Fruit fly (Drosophila melanogaster) whole organism, prepupa: ENCODE data around the gene Prm.

ENCODE experiments used
- Blimp-1 ChIP-seq: fragments of 200-800 bp; sonication (Bioruptor generic); optimal IDR thresholded peaks from 3 replicates; lab custom pipeline; 2017; ENCODE audit warnings: missing biosample characterization, missing genetic modification characterization, mild to moderate bottlenecking, moderate library complexity, missing genetic modification reagents
- CG11294 ChIP-seq: fragments of 200-800 bp; sonication (Bioruptor generic); IDR thresholded peaks from 2 replicates; pipeline ENCODE4 v1.3.6; 2022; ENCODE audit warnings: missing biosample characterization, missing genetic modification characterization
- CG11762 ChIP-seq: fragments of 200-800 bp; sonication (Bioruptor generic); optimal IDR thresholded peaks from 3 replicates; lab custom pipeline; 2016; ENCODE audit warnings: missing biosample characterization, missing genetic modification characterization; ENCODE audit not compliant: insufficient read depth
- CG11902 ChIP-seq: fragments of 200-800 bp; sonication (Bioruptor generic); optimal IDR thresholded peaks from 3 replicates; lab custom pipeline; 2016; ENCODE audit warnings: missing biosample characterization, missing genetic modification characterization
- CG15336 ChIP-seq: fragments of 200-800 bp; sonication (Bioruptor generic); IDR thresholded peaks from 2 replicates; pipeline ENCODE4 v1.3.6; 2022; ENCODE audit warnings: missing biosample characterization, missing genetic modification characterization
- CG1621 ChIP-seq: fragments of 200-800 bp; sonication (Bioruptor generic); optimal IDR thresholded peaks from 3 replicates; lab custom pipeline; 2018; ENCODE audit warnings: missing biosample characterization, mild to moderate bottlenecking, missing genetic modification characterization
- CG3032 ChIP-seq: fragments of 200-800 bp; optimal IDR thresholded peaks from 2 replicates; lab custom pipeline; 2019; ENCODE audit warnings: missing biosample characterization, mild to moderate bottlenecking, missing genetic modification characterization, moderate library complexity
- CG31627 ChIP-seq: fragments of 200-800 bp; sonication (Bioruptor generic); optimal IDR thresholded peaks from 3 replicates; lab custom pipeline; 2016; ENCODE audit warnings: missing biosample characterization, missing genetic modification characterization
- CG32006 ChIP-seq: fragments of 200-800 bp; sonication (Bioruptor generic); optimal IDR thresholded peaks from 3 replicates; lab custom pipeline; 2017; ENCODE audit warnings: missing biosample characterization, mild to moderate bottlenecking, missing genetic modification characterization
- CG34406 ChIP-seq: fragments of 200-800 bp; sonication (Bioruptor generic); optimal IDR thresholded peaks from 3 replicates; lab custom pipeline; 2016; ENCODE audit warnings: missing biosample characterization, missing genetic modification characterization
- CG6163 ChIP-seq: fragments of 200-800 bp; sonication (Bioruptor generic); IDR thresholded peaks from 3 replicates; pipeline ENCODE4 v1.3.6; 2022; ENCODE audit warnings: missing biosample characterization, missing genetic modification characterization
- CG6276 ChIP-seq: fragments of 200-800 bp; sonication (Bioruptor generic); optimal IDR thresholded peaks from 2 replicates; lab custom pipeline; 2017; ENCODE audit warnings: missing biosample characterization, mild to moderate bottlenecking, missing genetic modification characterization
- CG6792 ChIP-seq: fragments of 200-800 bp; sonication (Bioruptor generic); optimal IDR thresholded peaks from 3 replicates; lab custom pipeline; 2016; ENCODE audit warnings: missing biosample characterization, missing genetic modification characterization
- CG6808 ChIP-seq: fragments of 200-800 bp; sonication (Bioruptor generic); optimal IDR thresholded peaks from 3 replicates; lab custom pipeline; 2017; ENCODE audit warnings: missing biosample characterization, missing genetic modification characterization, mild to moderate bottlenecking, moderate library complexity, missing genetic modification reagents
- CG6854 ChIP-seq: fragments of 200-800 bp; sonication (Bioruptor generic); optimal IDR thresholded peaks from 2 replicates; lab custom pipeline; 2017; ENCODE audit warnings: missing biosample characterization, mild to moderate bottlenecking, missing genetic modification characterization
- CG8119 ChIP-seq: fragments of 200-800 bp; sonication (Bioruptor generic); IDR thresholded peaks from 3 replicates; pipeline ENCODE4 v1.3.6; 2022; ENCODE audit warnings: missing biosample characterization, missing genetic modification characterization
- CG8319 ChIP-seq: fragments of 200-800 bp; sonication (Bioruptor generic); optimal IDR thresholded peaks from 3 replicates; lab custom pipeline; 2016; ENCODE audit warnings: missing biosample characterization, missing genetic modification characterization
- CG8632 ChIP-seq: fragments of 200-800 bp; sonication (Bioruptor generic); optimal IDR thresholded peaks from 3 replicates; lab custom pipeline; 2016; ENCODE audit warnings: missing biosample characterization, missing genetic modification characterization
- CG9139 ChIP-seq: fragments of 200-800 bp; sonication (Bioruptor generic); optimal IDR thresholded peaks from 3 replicates; lab custom pipeline; 2017; ENCODE audit warnings: missing biosample characterization, mild to moderate bottlenecking, missing genetic modification characterization
- Eip75B ChIP-seq: fragments of 200-800 bp; sonication (Bioruptor generic); optimal IDR thresholded peaks from 3 replicates; lab custom pipeline; 2016; ENCODE audit warnings: missing biosample characterization, missing genetic modification characterization
- Eip78C ChIP-seq: fragments of 200-800 bp; sonication (Bioruptor generic); peaks from one replicate; lab custom pipeline; 2016; ENCODE audit warnings: missing biosample characterization, missing genetic modification characterization
- Ets21C ChIP-seq: fragments of 200-800 bp; sonication (Bioruptor generic); optimal IDR thresholded peaks from 3 replicates; lab custom pipeline; 2016; ENCODE audit warnings: missing biosample characterization, missing genetic modification characterization
- Ets96B ChIP-seq: fragments of 200-800 bp; optimal IDR thresholded peaks from 2 replicates; lab custom pipeline; 2019; ENCODE audit warnings: missing biosample characterization, mild to moderate bottlenecking, missing genetic modification characterization, moderate library complexity
- Hr38 ChIP-seq: sonication (Bioruptor generic); optimal IDR thresholded peaks from 2 replicates; lab custom pipeline; 2016; ENCODE audit warnings: missing biosample characterization, missing genetic modification characterization
- Hr39 ChIP-seq: fragments of 200-800 bp; sonication (Bioruptor generic); optimal IDR thresholded peaks from 2 replicates; lab custom pipeline; 2016; ENCODE audit warnings: missing biosample characterization, missing genetic modification characterization
- Lpt ChIP-seq: fragments of 200-800 bp; sonication (Bioruptor generic); optimal IDR thresholded peaks from 3 replicates; lab custom pipeline; 2016; ENCODE audit warnings: missing biosample characterization, missing genetic modification characterization
- Met ChIP-seq: fragments of 200-800 bp; sonication (Bioruptor generic); optimal IDR thresholded peaks from 3 replicates; lab custom pipeline; 2016; ENCODE audit warnings: missing biosample characterization, missing genetic modification characterization
- OdsH ChIP-seq: fragments of 200-800 bp; sonication (Bioruptor generic); optimal IDR thresholded peaks from 3 replicates; lab custom pipeline; 2016; ENCODE audit warnings: missing biosample characterization, missing genetic modification characterization
- Sox102F ChIP-seq: fragments of 200-800 bp; sonication (Bioruptor generic); optimal IDR thresholded peaks from 2 replicates; lab custom pipeline; 2016; ENCODE audit warnings: missing biosample characterization, mild to moderate bottlenecking, missing genetic modification characterization
- Sox14 ChIP-seq: fragments of 200-800 bp; sonication (Bioruptor generic); optimal IDR thresholded peaks from 3 replicates; lab custom pipeline; 2016; ENCODE audit warnings: missing biosample characterization, missing genetic modification characterization
- Sox15 ChIP-seq: fragments of 200-800 bp; sonication (Bioruptor generic); optimal IDR thresholded peaks from 3 replicates; lab custom pipeline; 2016; ENCODE audit warnings: missing biosample characterization, missing genetic modification characterization
- achi ChIP-seq: fragments of 200-800 bp; sonication (Bioruptor generic); optimal IDR thresholded peaks from 3 replicates; lab custom pipeline; 2016; ENCODE audit warnings: missing biosample characterization, missing genetic modification characterization
- acj6 ChIP-seq: fragments of 200-800 bp; sonication (Bioruptor generic); optimal IDR thresholded peaks from 3 replicates; lab custom pipeline; 2016; ENCODE audit warnings: missing biosample characterization, missing genetic modification characterization
- dsx ChIP-seq: fragments of 200-800 bp; optimal IDR thresholded peaks from 3 replicates; lab custom pipeline; 2019; ENCODE audit warnings: missing biosample characterization, mild to moderate bottlenecking, missing genetic modification characterization, moderate library complexity; ENCODE audit not compliant: poor library complexity, severe bottlenecking
- eg ChIP-seq: fragments of 200-800 bp; sonication (Bioruptor generic); IDR thresholded peaks from 3 replicates; pipeline ENCODE4 v1.3.6; 2022; ENCODE audit warnings: missing biosample characterization, missing genetic modification characterization
- esn ChIP-seq: fragments of 200-800 bp; sonication (Bioruptor generic); optimal IDR thresholded peaks from 2 replicates; lab custom pipeline; 2016; ENCODE audit warnings: missing biosample characterization, mild to moderate bottlenecking, missing genetic modification characterization, moderate library complexity
- net ChIP-seq: fragments of 200-800 bp; sonication (Bioruptor generic); optimal IDR thresholded peaks from 3 replicates; lab custom pipeline; 2016; ENCODE audit warnings: missing biosample characterization, missing genetic modification characterization
- pdm3 ChIP-seq: fragments of 200-800 bp; sonication (Bioruptor generic); optimal IDR thresholded peaks from 3 replicates; lab custom pipeline; 2016; ENCODE audit warnings: missing biosample characterization, missing genetic modification characterization
- salr ChIP-seq, 2 experiments: fragments of 200-800 bp; sonication (Bioruptor generic); optimal IDR thresholded peaks; 3 replicates each; lab custom pipeline; 2016 to 2018; ENCODE audit warnings: missing biosample characterization in 2 of 2, missing genetic modification characterization in 2 of 2, mild to moderate bottlenecking in 1 of 2
- spab ChIP-seq: fragments of 200-800 bp; sonication (Bioruptor generic); optimal IDR thresholded peaks from 2 replicates; lab custom pipeline; 2017; ENCODE audit warnings: missing biosample characterization, mild to moderate bottlenecking, missing genetic modification characterization, missing genetic modification reagents
- svp ChIP-seq: fragments of 200-800 bp; sonication (Bioruptor generic); peaks from one replicate; lab custom pipeline; 2016; ENCODE audit warnings: missing biosample characterization, missing genetic modification characterization
- vri ChIP-seq: fragments of 200-800 bp; sonication (Bioruptor generic); optimal IDR thresholded peaks from 3 replicates; lab custom pipeline; 2016; ENCODE audit warnings: missing biosample characterization, mild to moderate bottlenecking, missing genetic modification characterization

Gene Prm

dm6 chr3L:8716013-8716412 lies 29.1 kb downstream of the Prm start (continued):
- TF ChIP-seq CG9139, result no peak
- TF ChIP-seq CG6808 (GFP tag; lab: Kevin White, UChicago), result peak; percentile 29
- no peak for TF ChIP-seq Lpt (GFP tag; lab: Kevin White, UChicago)
- TF ChIP-seq Met (GFP tag; lab: Kevin White, UChicago), result peak; percentile 65
- no peak for TF ChIP-seq Sox15 (GFP tag; lab: Kevin White, UChicago)
- TF ChIP-seq CG6854 (GFP tag; lab: Kevin White, UChicago), result no peak
- peak; percentile 9 for TF ChIP-seq CG6276 (GFP tag; lab: Kevin White, UChicago)
- no peak for TF ChIP-seq CG15336 (GFP tag; lab: Robert Waterston, UW)
- TF ChIP-seq Eip75B (GFP tag; lab: Kevin White, UChicago), result peak; percentile 37

dm6 chr3L:8712913-8713312 lies 32.2 kb downstream of the Prm start:
- TF ChIP-seq CG11294, result no peak
- no peak for TF ChIP-seq Met (GFP tag; lab: Kevin White, UChicago)
- TF ChIP-seq CG11902 (GFP tag; lab: Kevin White, UChicago), result no peak
- TF ChIP-seq CG8632 (GFP tag; lab: Kevin White, UChicago), result peak; percentile 10
- peak; percentile 26 for TF ChIP-seq CG3032 (tag; lab: Kevin White, UChicago)
- TF ChIP-seq Blimp-1 (GFP tag; lab: Kevin White, UChicago), result peak; percentile 30
- no peak for TF ChIP-seq Ets21C
- TF ChIP-seq svp (GFP tag; lab: Kevin White, UChicago), result no peak
- TF ChIP-seq OdsH, result no peak
- no peak for TF ChIP-seq spab
- peak; percentile 33 for TF ChIP-seq CG32006 (GFP tag; lab: Kevin White, UChicago)
- peak; percentile 18 for TF ChIP-seq esn
- peak; percentile 9 for TF ChIP-seq CG6792 (GFP tag; lab: Kevin White, UChicago)
- TF ChIP-seq CG6163, result 0 out of 3 replicates have a peak, but pooled peaks have one; percentile 19
- no peak for TF ChIP-seq CG11762 (GFP tag; lab: Kevin White, UChicago)
- no peak for TF ChIP-seq Sox102F (GFP tag; lab: Kevin White, UChicago)
- no peak for TF ChIP-seq Hr38 (GFP tag; lab: Kevin White, UChicago)
- no peak for TF ChIP-seq Sox15 (GFP tag; lab: Kevin White, UChicago)
- peak; percentile 13 for TF ChIP-seq achi (GFP tag; lab: Kevin White, UChicago)
- TF ChIP-seq Sox14 (GFP tag; lab: Kevin White, UChicago), result no peak
- no peak for TF ChIP-seq acj6 (GFP tag; lab: Kevin White, UChicago)
- no peak for TF ChIP-seq salr (GFP tag; optimal IDR thresholded peaks at IDR 0.05; lab: Kevin White, UChicago)
- TF ChIP-seq dsx (GFP tag; lab: Kevin White, UChicago), result no peak
- no peak for TF ChIP-seq eg (GFP tag; lab: Robert Waterston, UW)
- TF ChIP-seq CG1621 (tag; lab: Kevin White, UChicago), result no peak
- TF ChIP-seq CG34406, result peak; percentile 35
- TF ChIP-seq CG6276 (GFP tag; lab: Kevin White, UChicago), result no peak
- no peak for TF ChIP-seq Hr39
- TF ChIP-seq Eip78C (GFP tag; lab: Kevin White, UChicago), result peak; percentile 43
- no peak for TF ChIP-seq net (GFP tag; lab: Kevin White, UChicago)
- TF ChIP-seq CG8319 (GFP tag; lab: Kevin White, UChicago), result no peak
- 0 out of 3 replicates have a peak, but pooled peaks have one; percentile 31 for TF ChIP-seq CG8119
- peak; percentile 6 for TF ChIP-seq Ets96B

- TF ChIP-seq CG6792 (GFP tag; lab: Kevin White, UChicago), result no peak
- TF ChIP-seq vri (GFP tag; lab: Kevin White, UChicago), result peak; percentile 19
- no peak for TF ChIP-seq CG31627 (GFP tag; lab: Kevin White, UChicago)
- no peak for TF ChIP-seq pdm3 (GFP tag; lab: Kevin White, UChicago)
Measured at dm6 chr3L:8708856-8709255, 36.3 kb downstream of the Prm start.
